Fruit fly (Drosophila melanogaster) whole organism, embryonic: ENCODE measurements around the gene Spn75F.

ENCODE experiments used
- Abd-B ChIP-seq: fragments of 200-800 bp; sonication (Bioruptor generic); optimal IDR thresholded peaks from 2 replicates; lab custom pipeline; 2018; ENCODE audit warnings: missing biosample characterization, mild to moderate bottlenecking, missing genetic modification characterization, moderate library complexity
- Ada2b ChIP-seq: fragments of 200-800 bp; sonication (Bioruptor generic); IDR thresholded peaks from 2 replicates; pipeline ENCODE4 v1.3.6; 2022; ENCODE audit warnings: missing biosample characterization, missing genetic modification characterization
- CG10267 ChIP-seq: fragments of 200-800 bp; sonication (Bioruptor generic); optimal IDR thresholded peaks from 2 replicates; lab custom pipeline; 2018; ENCODE audit warnings: missing biosample characterization, mild to moderate bottlenecking, missing genetic modification characterization, moderate library complexity
- CG11504 ChIP-seq: fragments of 200-800 bp; sonication (Bioruptor generic); optimal IDR thresholded peaks from 3 replicates; lab custom pipeline; 2019; ENCODE audit warnings: missing biosample characterization, mild to moderate bottlenecking, missing genetic modification characterization, moderate library complexity
- CG12104 ChIP-seq: fragments of 200-800 bp; sonication (Bioruptor generic); optimal IDR thresholded peaks from 3 replicates; lab custom pipeline; 2016; ENCODE audit warnings: missing biosample characterization, missing genetic modification characterization
- CG14441 ChIP-seq: fragments of 200-800 bp; sonication (Bioruptor generic); IDR thresholded peaks from 2 replicates; pipeline ENCODE4 v1.3.6; 2022; ENCODE audit warnings: missing biosample characterization, missing genetic modification characterization
- CG14667 ChIP-seq: fragments of 200-800 bp; sonication (Bioruptor generic); IDR thresholded peaks from 2 replicates; pipeline ENCODE4 v1.3.6; 2022; ENCODE audit warnings: missing biosample characterization, missing genetic modification characterization
- CG16863 ChIP-seq: fragments of 200-800 bp; sonication (Bioruptor generic); optimal IDR thresholded peaks from 3 replicates; lab custom pipeline; 2016; ENCODE audit warnings: missing biosample characterization, missing genetic modification characterization
- CG17568 ChIP-seq: fragments of 200-800 bp; sonication (Bioruptor generic); optimal IDR thresholded peaks from 2 replicates; lab custom pipeline; 2018; ENCODE audit warnings: missing biosample characterization, mild to moderate bottlenecking, missing genetic modification characterization, moderate library complexity
- CG18599 ChIP-seq: fragments of 200-800 bp; sonication (Bioruptor generic); optimal IDR thresholded peaks from 3 replicates; lab custom pipeline; 2017; ENCODE audit warnings: missing biosample characterization, missing genetic modification characterization, mild to moderate bottlenecking, moderate library complexity, missing genetic modification reagents
- CG18764 ChIP-seq: fragments of 200-800 bp; sonication (Bioruptor generic); optimal IDR thresholded peaks from 3 replicates; lab custom pipeline; 2016; ENCODE audit warnings: missing biosample characterization, missing genetic modification characterization
- CG2875 ChIP-seq: fragments of 200-800 bp; sonication (Bioruptor generic); optimal IDR thresholded peaks from 2 replicates; lab custom pipeline; 2017; ENCODE audit warnings: missing biosample characterization, mild to moderate bottlenecking, missing genetic modification characterization, missing genetic modification reagents
- CG30403 ChIP-seq: fragments of 200-800 bp; sonication (Bioruptor generic); optimal IDR thresholded peaks from 3 replicates; lab custom pipeline; 2016; ENCODE audit warnings: missing biosample characterization, missing genetic modification characterization
- CG32532 ChIP-seq: fragments of 200-800 bp; sonication (Bioruptor generic); IDR thresholded peaks from 2 replicates; pipeline ENCODE4 v1.3.6; 2022; ENCODE audit warnings: missing biosample characterization, missing genetic modification characterization
- CG32772 ChIP-seq: fragments of 200-800 bp; sonication (Bioruptor generic); IDR thresholded peaks from 2 replicates; pipeline ENCODE4 v1.3.6; 2022; ENCODE audit warnings: missing biosample characterization, missing genetic modification characterization
- CG6689 ChIP-seq: fragments of 200-800 bp; sonication (Bioruptor generic); IDR thresholded peaks from 2 replicates; pipeline ENCODE4 v1.3.6; 2022; ENCODE audit warnings: missing biosample characterization, missing genetic modification characterization
- CG6765 ChIP-seq: fragments of 200-800 bp; sonication (Bioruptor generic); optimal IDR thresholded peaks from 3 replicates; lab custom pipeline; 2017; ENCODE audit warnings: missing biosample characterization, mild to moderate bottlenecking, missing genetic modification characterization
- CkIIα-i1 ChIP-seq: fragments of 200-800 bp; sonication (Bioruptor generic); IDR thresholded peaks from 2 replicates; pipeline ENCODE4 v1.3.6; 2022; ENCODE audit warnings: missing biosample characterization, missing genetic modification characterization
- Deaf1 ChIP-seq: fragments of 200-800 bp; optimal IDR thresholded peaks from 3 replicates; lab custom pipeline; 2019; ENCODE audit warnings: missing biosample characterization, mild to moderate bottlenecking, missing genetic modification characterization, moderate library complexity
- Dll ChIP-seq: fragments of 200-800 bp; sonication (Bioruptor generic); IDR thresholded peaks from 4 replicates; pipeline ENCODE4 v1.3.6; 2022; ENCODE audit warnings: missing biosample characterization, missing genetic modification characterization; ENCODE audit not compliant: partially characterized antibody
- ERR ChIP-seq: fragments of 200-800 bp; sonication (Bioruptor generic); optimal IDR thresholded peaks from 2 replicates; lab custom pipeline; 2016; ENCODE audit warnings: missing biosample characterization, missing genetic modification characterization
- Fer1 ChIP-seq: fragments of 200-800 bp; sonication (Bioruptor generic); optimal IDR thresholded peaks from 2 replicates; lab custom pipeline; 2017; ENCODE audit warnings: missing biosample characterization, mild to moderate bottlenecking, missing genetic modification characterization
- Fer3 ChIP-seq: fragments of 200-800 bp; sonication (Bioruptor generic); optimal IDR thresholded peaks from 2 replicates; lab custom pipeline; 2018; ENCODE audit warnings: missing biosample characterization, mild to moderate bottlenecking, missing genetic modification characterization, moderate library complexity
- GATAe ChIP-seq: fragments of 200-800 bp; sonication (Bioruptor generic); conservative IDR thresholded peaks from 2 replicates; pipeline ENCODE4 v1.3.6; 2022; ENCODE audit warnings: missing biosample characterization, missing genetic modification characterization
- HLH54F ChIP-seq: fragments of 200-800 bp; sonication (Bioruptor generic); optimal IDR thresholded peaks from 3 replicates; lab custom pipeline; 2016; ENCODE audit warnings: missing biosample characterization, missing genetic modification characterization
- Kr ChIP-seq: fragments of 200-800 bp; sonication (Bioruptor generic); optimal IDR thresholded peaks from 2 replicates; lab custom pipeline; 2017; ENCODE audit warnings: missing biosample characterization, mild to moderate bottlenecking, missing genetic modification characterization
- MTF-1 ChIP-seq: fragments of 200-800 bp; sonication (Bioruptor generic); optimal IDR thresholded peaks from 2 replicates; lab custom pipeline; 2018; ENCODE audit warnings: missing biosample characterization, mild to moderate bottlenecking, missing genetic modification characterization, borderline replicate concordance
- Mrtf ChIP-seq: fragments of 200-800 bp; sonication (Bioruptor generic); IDR thresholded peaks from 3 replicates; pipeline ENCODE4 v1.3.6; 2022; ENCODE audit warnings: missing biosample characterization, missing genetic modification characterization
- NK7.1 ChIP-seq: fragments of 200-800 bp; sonication (Bioruptor generic); optimal IDR thresholded peaks from 3 replicates; lab custom pipeline; 2016; ENCODE audit warnings: missing biosample characterization, missing genetic modification characterization
- Ptx1 ChIP-seq: fragments of 200-800 bp; sonication (Bioruptor generic); IDR thresholded peaks from 2 replicates; pipeline ENCODE4 v1.3.6; 2022; ENCODE audit warnings: missing biosample characterization, missing genetic modification characterization
- Side ChIP-seq: fragments of 200-800 bp; sonication (Bioruptor generic); optimal IDR thresholded peaks from 2 replicates; lab custom pipeline; 2016; ENCODE audit warnings: missing biosample characterization, missing genetic modification characterization
- dpn ChIP-seq, 2 experiments: fragments of 200-800 bp; sonication (Bioruptor generic); optimal IDR thresholded peaks; 3 replicates each; lab custom pipeline; 2016; ENCODE audit warnings: missing biosample characterization in 2 of 2, missing genetic modification characterization in 2 of 2
- ems ChIP-seq: fragments of 200-800 bp; sonication (Bioruptor generic); optimal IDR thresholded peaks from 3 replicates; lab custom pipeline; 2016; ENCODE audit warnings: missing biosample characterization, missing genetic modification characterization
- gce ChIP-seq: fragments of 200-800 bp; sonication (Bioruptor generic); IDR thresholded peaks from 3 replicates; pipeline ENCODE4 v1.3.6; 2022; ENCODE audit warnings: missing biosample characterization, missing genetic modification characterization
- grn ChIP-seq: fragments of 200-800 bp; sonication (Bioruptor generic); optimal IDR thresholded peaks from 3 replicates; lab custom pipeline; 2017; ENCODE audit warnings: missing biosample characterization, missing genetic modification characterization
- hth ChIP-seq: fragments of >200 bp; optimal IDR thresholded peaks from 2 replicates; lab custom pipeline; 2017; ENCODE audit warnings: inconsistent platforms
- kni ChIP-seq: fragments of 200-800 bp; sonication (Bioruptor generic); optimal IDR thresholded peaks from 3 replicates; lab custom pipeline; 2017; ENCODE audit warnings: mild to moderate bottlenecking, missing biosample characterization, missing genetic modification reagents, missing genetic modification characterization
- maf-S ChIP-seq: fragments of 200-800 bp; sonication (Bioruptor generic); optimal IDR thresholded peaks from 2 replicates; lab custom pipeline; 2016; ENCODE audit warnings: missing biosample characterization, missing genetic modification characterization
- nerfin-1 ChIP-seq: fragments of 200-800 bp; sonication (Bioruptor generic); optimal IDR thresholded peaks from 3 replicates; lab custom pipeline; 2019; ENCODE audit warnings: missing biosample characterization, mild to moderate bottlenecking, missing genetic modification characterization, moderate library complexity
- onecut ChIP-seq: fragments of 200-800 bp; sonication (Bioruptor generic); IDR thresholded peaks from 2 replicates; pipeline ENCODE4 v1.3.6; 2022; ENCODE audit warnings: missing biosample characterization, missing genetic modification characterization
- pan ChIP-seq, 4 experiments: fragments of >200 bp in 3 of 4; fragments of 200-800 bp in 1 of 4; sonication (Bioruptor generic) in 1 of 4; optimal IDR thresholded peaks in 3 of 4; IDR thresholded peaks in 1 of 4; 2 replicates each; pipeline versions ENCODE4 v1.3.6 to Lab custom; 2017 to 2022; ENCODE audit warnings: missing biosample characterization in 2 of 4, missing genetic modification characterization in 2 of 4, mixed read lengths in 1 of 4
- pb ChIP-seq: fragments of 200-800 bp; sonication (Bioruptor generic); optimal IDR thresholded peaks from 3 replicates; lab custom pipeline; 2016; ENCODE audit warnings: missing biosample characterization, missing genetic modification characterization
- row ChIP-seq: fragments of 200-800 bp; sonication (Bioruptor generic); IDR thresholded peaks from 3 replicates; pipeline ENCODE4 v1.3.6; 2022; ENCODE audit warnings: missing biosample characterization, missing genetic modification characterization
- salm ChIP-seq: fragments of 200-800 bp; sonication (Bioruptor generic); optimal IDR thresholded peaks from 2 replicates; lab custom pipeline; 2018; ENCODE audit warnings: missing biosample characterization, mild to moderate bottlenecking, missing genetic modification characterization
- sob ChIP-seq: fragments of 200-800 bp; sonication (Bioruptor generic); IDR thresholded peaks from 2 replicates; pipeline ENCODE4 v1.3.6; 2022; ENCODE audit warnings: missing biosample characterization, missing genetic modification characterization
- tio ChIP-seq: fragments of 200-800 bp; sonication (Bioruptor generic); optimal IDR thresholded peaks from 2 replicates; lab custom pipeline; 2017; ENCODE audit warnings: missing biosample characterization, missing genetic modification characterization, inconsistent platforms
- ttk ChIP-seq: fragments of 200-800 bp; sonication (Bioruptor generic); IDR thresholded peaks from 2 replicates; pipeline ENCODE4 v2.1.2; 2022; ENCODE audit warnings: missing biosample characterization, missing genetic modification characterization
- wek ChIP-seq: fragments of 200-800 bp; sonication (Bioruptor generic); optimal IDR thresholded peaks from 3 replicates; lab custom pipeline; 2018; ENCODE audit warnings: missing biosample characterization, mild to moderate bottlenecking, missing genetic modification characterization, moderate library complexity

The Spn75F gene

DNA sequence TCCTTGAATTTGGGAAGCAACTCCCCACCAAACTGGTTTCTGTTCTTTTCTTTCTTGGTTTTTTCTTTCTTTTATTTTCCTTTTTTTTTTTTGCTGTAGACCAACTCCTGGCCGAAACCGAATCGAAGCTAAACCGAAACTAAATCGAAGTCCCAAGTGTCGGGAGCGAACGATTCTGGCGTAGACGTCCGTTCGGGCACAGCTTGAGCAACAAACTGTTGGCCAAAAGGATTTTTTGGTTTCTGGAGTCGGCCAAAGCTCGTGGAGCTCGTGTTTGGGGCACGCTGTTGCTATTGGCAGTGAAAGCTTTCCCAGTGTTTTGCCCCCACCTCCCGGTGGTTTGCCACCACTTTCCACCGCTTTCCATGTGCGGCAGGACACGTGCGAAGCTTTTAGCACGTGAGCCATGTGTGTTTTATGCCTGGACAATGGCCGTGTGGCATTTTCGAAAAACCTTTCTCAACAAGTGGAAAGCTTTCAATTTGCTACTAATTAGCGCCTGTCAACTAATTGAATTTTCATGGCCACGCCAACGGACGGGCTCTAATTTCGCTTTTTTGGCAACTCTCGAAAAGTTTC is 9.5 kb upstream of the Spn75F start, which contains the start of gene CG14082 (continued):
- TF ChIP-seq Side (GFP tag; lab: Kevin White, UChicago), result no peak

DNA sequence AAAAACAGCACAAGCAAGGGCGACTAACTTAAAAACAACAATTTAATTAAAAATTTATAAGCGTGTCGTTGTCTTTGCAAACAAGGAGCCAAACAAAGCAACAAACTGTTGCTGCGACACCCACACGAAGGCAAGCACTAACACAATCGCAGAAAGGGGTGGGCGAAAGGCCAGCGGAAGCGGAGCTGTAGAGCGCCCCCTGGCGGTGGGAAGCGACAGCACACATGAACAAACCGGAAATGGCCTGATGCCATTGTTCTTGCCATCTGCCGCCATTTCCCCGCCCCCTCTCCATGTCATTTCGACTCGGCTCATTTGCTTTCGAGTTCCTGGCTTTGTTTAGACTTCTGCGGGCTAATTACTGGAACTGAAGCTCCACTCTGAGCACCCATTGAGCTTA is 3.1 kb upstream of the Spn75F start:
- TF ChIP-seq kni (GFP tag; lab: Kevin White, UChicago) (no peak), GATAe (no peak), CG11504 (tag; lab: Kevin White, UChicago) (peak; percentile 20), Fer3 (tag; lab: Kevin White, UChicago) (peak; percentile 2), nerfin-1 (tag; lab: Kevin White, UChicago) (peak; percentile 13), Dll (GFP tag; lab: Robert Waterston, UW) (no peak), hth (lab: Kevin White, UChicago) (no peak), pan (optimal IDR thresholded peaks at IDR 0.05; lab: Kevin White, UChicago) (no peak), pan (GFP tag; optimal IDR thresholded peaks at IDR 0.05 in 1 of 2, IDR thresholded peaks at IDR 0.05 in 1 of 2) (peak in 1 of 2 experiments; percentile 33), CG32532 (GFP tag; lab: Robert Waterston, UW) (peak; percentile 36; the same call in 1 of the 2 replicates), CG6689 (GFP tag; lab: Robert Waterston, UW) (no peak), row (GFP tag; lab: Robert Waterston, UW) (no peak), ERR (GFP tag; lab: Kevin White, UChicago) (no peak), onecut (GFP tag; lab: Robert Waterston, UW) (peak; percentile 74), CG18764 (GFP tag; lab: Kevin White, UChicago) (no peak), Ada2b (GFP tag; lab: Robert Waterston, UW) (peak; percentile 28; the same call in 1 of the 2 replicates), CkIIα-i1 (no peak), salm (tag; lab: Kevin White, UChicago) (no peak), CG30403 (no peak), CG14441 (GFP tag; lab: Robert Waterston, UW) (peak; percentile 32; the same call in 1 of the 2 replicates), CG14667 (GFP tag; lab: Robert Waterston, UW) (0 out of 2 replicates have a peak, but pooled peaks have one; percentile 24), Deaf1 (tag; lab: Kevin White, UChicago) (no peak), HLH54F (GFP tag; lab: Kevin White, UChicago) (no peak), NK7.1 (no peak), grn (GFP tag; lab: Kevin White, UChicago) (no peak), CG18599 (GFP tag; lab: Kevin White, UChicago) (peak; percentile 71), MTF-1 (GFP tag; lab: Kevin White, UChicago) (peak; percentile 52), ttk (GFP tag; lab: Robert Waterston, UW) (no peak), sob (GFP tag; lab: Robert Waterston, UW) (no peak), CG32772 (no peak), CG16863 (GFP tag; lab: Kevin White, UChicago) (no peak), CG17568 (GFP tag; lab: Kevin White, UChicago) (peak; percentile 0), Mrtf (peak; percentile 48; the same call in 1 of the 3 replicates), gce (GFP tag; lab: Robert Waterston, UW) (0 out of 3 replicates have a peak, but pooled peaks have one; percentile 48), tio (GFP tag; lab: Kevin White, UChicago) (no peak), Kr (GFP tag; lab: Kevin White, UChicago) (no peak), CG12104 (no peak), dpn (GFP tag; optimal IDR thresholded peaks at IDR 0.05; lab: Kevin White, UChicago) (no peak), Abd-B (no peak), CG6765 (GFP tag; lab: Kevin White, UChicago) (peak; percentile 66), Fer1 (peak; percentile 73), Ptx1 (GFP tag; lab: Robert Waterston, UW) (0 out of 2 replicates have a peak, but pooled peaks have one; percentile 9), ems (GFP tag; lab: Kevin White, UChicago) (no peak), CG2875 (peak; percentile 21), maf-S (no peak), wek (GFP tag; lab: Kevin White, UChicago) (peak; percentile 23), CG10267 (no peak), pb (GFP tag; lab: Kevin White, UChicago) (peak; percentile 24)
